Fruit fly (Drosophila melanogaster): ENCODE data around the gene CG10713.

The CG10713 gene

DNA sequence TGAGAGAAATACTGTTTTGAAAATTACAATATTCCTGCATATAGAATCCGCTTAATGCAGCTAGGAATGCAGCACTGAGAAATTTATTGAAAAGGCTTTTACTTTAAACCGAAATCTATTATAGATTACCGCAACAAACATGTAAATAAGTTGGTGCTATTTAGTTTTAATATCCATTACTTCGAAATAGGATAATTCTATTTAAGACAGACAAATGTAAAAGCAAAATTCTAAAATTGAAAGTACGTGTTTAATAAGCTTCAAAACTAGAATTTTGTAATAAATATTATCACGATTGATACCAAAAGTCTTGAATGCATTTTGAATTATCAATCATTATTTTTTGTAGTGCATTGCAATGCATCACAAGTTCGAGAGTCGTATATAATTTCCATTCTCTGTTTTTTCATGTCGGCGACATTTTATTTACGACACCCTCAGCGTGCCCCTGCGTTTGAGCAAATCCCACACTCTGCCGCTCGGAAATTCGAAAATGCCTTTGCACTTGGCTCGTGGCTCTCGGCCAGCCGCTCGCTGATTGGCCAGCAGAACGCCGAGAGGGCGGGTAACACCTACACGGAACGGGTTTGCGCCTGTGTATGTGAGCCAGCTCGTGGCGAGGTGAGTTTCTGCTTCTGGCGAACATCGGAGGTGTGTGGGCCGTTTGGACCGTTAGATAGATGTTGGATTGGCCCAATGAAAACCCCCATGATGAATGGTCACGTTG, 31.7 kb downstream of the CG10713 start (continued):
- TF ChIP-seq sc (optimal IDR thresholded peaks at IDR 0.05) (no peak), sc (GFP tag; optimal IDR thresholded peaks at IDR 0.05) (peak; percentile 30), Oaz (GFP tag; IDR thresholded peaks at IDR 0.05) (no peak), ftz-f1 (GFP tag; optimal IDR thresholded peaks at IDR 0.05) (no peak), CG31224 (GFP tag; IDR thresholded peaks at IDR 0.05) (no peak), Sry-β (GFP tag; optimal IDR thresholded peaks at IDR 0.05) (no peak), Mes4 (GFP tag; optimal IDR thresholded peaks at IDR 0.05) (no peak), CG42726 (GFP tag; IDR thresholded peaks at IDR 0.05; ENCODE audit: partially characterized antibody) (no peak), CG5180 (GFP tag; optimal IDR thresholded peaks at IDR 0.05) (no peak), CG30020 (tag; optimal IDR thresholded peaks at IDR 0.05) (no peak), bab2 (GFP tag; optimal IDR thresholded peaks at IDR 0.05) (no peak), pita (GFP tag; optimal IDR thresholded peaks at IDR 0.05) (no peak), Xbp1 (GFP tag; optimal IDR thresholded peaks at IDR 0.05) (no peak), maf-S (GFP tag; optimal IDR thresholded peaks at IDR 0.05) (no peak), ind (GFP tag; optimal IDR thresholded peaks at IDR 0.05) (no peak), CG7839 (tag; optimal IDR thresholded peaks at IDR 0.05) (peak; percentile 29), slbo (GFP tag; IDR thresholded peaks at IDR 0.05) (no peak), phol (tag; optimal IDR thresholded peaks at IDR 0.05) (peak; percentile 67), zf30C (GFP tag; optimal IDR thresholded peaks at IDR 0.05) (peak; percentile 42), prd (optimal IDR thresholded peaks at IDR 0.05) (no peak), prd (GFP tag; IDR thresholded peaks at IDR 0.05) (peak; percentile 13; the same call in 1 of the 3 replicates), Blimp-1 (GFP tag; optimal IDR thresholded peaks at IDR 0.05) (peak; percentile 36), HLH3B (GFP tag; IDR thresholded peaks at IDR 0.05) (no peak), az2 (GFP tag; optimal IDR thresholded peaks at IDR 0.05) (no peak), lov (optimal IDR thresholded peaks at IDR 0.05) (no peak), lov (GFP tag; IDR thresholded peaks at IDR 0.05) (no peak), CG11696 (GFP tag; IDR thresholded peaks at IDR 0.05) (no peak), Fer3 (tag; optimal IDR thresholded peaks at IDR 0.05) (no peak), yki (optimal IDR thresholded peaks at IDR 0.05) (no peak), cg (GFP tag; optimal IDR thresholded peaks at IDR 0.05) (peak; percentile 81), dimm (GFP tag; IDR thresholded peaks at IDR 0.05) (no peak), pan (optimal IDR thresholded peaks at IDR 0.05) (no peak), pan (GFP tag; optimal IDR thresholded peaks at IDR 0.05 in 1 of 2, IDR thresholded peaks at IDR 0.05 in 1 of 2) (peak in 1 of 2 experiments; percentile 16), CG2120 (GFP tag; optimal IDR thresholded peaks at IDR 0.05) (no peak), E2f1 (GFP tag; IDR thresholded peaks at IDR 0.05) (no peak), row (GFP tag; IDR thresholded peaks at IDR 0.05) (no peak), trem (tag; optimal IDR thresholded peaks at IDR 0.05) (peak; percentile 6), MESR4 (GFP tag; optimal IDR thresholded peaks at IDR 0.05) (no peak), CG12391 (tag; optimal IDR thresholded peaks at IDR 0.05) (peak; percentile 17), GATAe (GFP tag; conservative IDR thresholded peaks at IDR 0.05) (no peak), HmgD (GFP tag; optimal IDR thresholded peaks at IDR 0.05) (no peak), Drgx (GFP tag; IDR thresholded peaks at IDR 0.05) (no peak), crc (GFP tag; optimal IDR thresholded peaks at IDR 0.05) (no peak), Poxn (GFP tag; IDR thresholded peaks at IDR 0.05) (no peak), ssp (GFP tag; IDR thresholded peaks at IDR 0.05) (no peak), tio (GFP tag; optimal IDR thresholded peaks at IDR 0.05) (peak; percentile 22), CG16863 (GFP tag; optimal IDR thresholded peaks at IDR 0.05) (no peak), Ada2b (GFP tag; IDR thresholded peaks at IDR 0.05) (no peak), CG4328 (GFP tag; optimal IDR thresholded peaks at IDR 0.05) (no peak), z (GFP tag; IDR thresholded peaks at IDR 0.05) (no peak; the same call in 2 of the 3 replicates), luna (GFP tag; optimal IDR thresholded peaks at IDR 0.05) (no peak), gro (GFP tag; optimal IDR thresholded peaks at IDR 0.05) (no peak), Ravus (GFP tag; IDR thresholded peaks at IDR 0.05) (no peak)
